Fruit fly (Drosophila melanogaster) whole organism, prepupa: ENCODE measurements around the gene CG13360.

Experiments used
- CG10631 ChIP-seq: fragments of 200-800 bp; sonication (Bioruptor generic); optimal IDR thresholded peaks from 2 replicates; lab custom pipeline; 2016; ENCODE audit warnings: missing biosample characterization, missing genetic modification characterization
- CG11294 ChIP-seq: fragments of 200-800 bp; sonication (Bioruptor generic); IDR thresholded peaks from 2 replicates; pipeline ENCODE4 v1.3.6; 2022; ENCODE audit warnings: missing biosample characterization, missing genetic modification characterization
- CG11762 ChIP-seq: fragments of 200-800 bp; sonication (Bioruptor generic); optimal IDR thresholded peaks from 3 replicates; lab custom pipeline; 2016; ENCODE audit warnings: missing biosample characterization, missing genetic modification characterization; ENCODE audit not compliant: insufficient read depth
- CG11902 ChIP-seq: fragments of 200-800 bp; sonication (Bioruptor generic); optimal IDR thresholded peaks from 3 replicates; lab custom pipeline; 2016; ENCODE audit warnings: missing biosample characterization, missing genetic modification characterization
- CG1621 ChIP-seq: fragments of 200-800 bp; sonication (Bioruptor generic); optimal IDR thresholded peaks from 3 replicates; lab custom pipeline; 2018; ENCODE audit warnings: missing biosample characterization, mild to moderate bottlenecking, missing genetic modification characterization
- CG3032 ChIP-seq: fragments of 200-800 bp; optimal IDR thresholded peaks from 2 replicates; lab custom pipeline; 2019; ENCODE audit warnings: missing biosample characterization, mild to moderate bottlenecking, missing genetic modification characterization, moderate library complexity
- CG31627 ChIP-seq: fragments of 200-800 bp; sonication (Bioruptor generic); optimal IDR thresholded peaks from 3 replicates; lab custom pipeline; 2016; ENCODE audit warnings: missing biosample characterization, missing genetic modification characterization
- CG34406 ChIP-seq: fragments of 200-800 bp; sonication (Bioruptor generic); optimal IDR thresholded peaks from 3 replicates; lab custom pipeline; 2016; ENCODE audit warnings: missing biosample characterization, missing genetic modification characterization
- CG4318 ChIP-seq: fragments of 200-800 bp; sonication (Bioruptor generic); optimal IDR thresholded peaks from 3 replicates; lab custom pipeline; 2017; ENCODE audit warnings: missing biosample characterization, mild to moderate bottlenecking, missing genetic modification characterization
- CG6163 ChIP-seq: fragments of 200-800 bp; sonication (Bioruptor generic); IDR thresholded peaks from 3 replicates; pipeline ENCODE4 v1.3.6; 2022; ENCODE audit warnings: missing biosample characterization, missing genetic modification characterization
- CG6276 ChIP-seq: fragments of 200-800 bp; sonication (Bioruptor generic); optimal IDR thresholded peaks from 2 replicates; lab custom pipeline; 2017; ENCODE audit warnings: missing biosample characterization, mild to moderate bottlenecking, missing genetic modification characterization
- CG6792 ChIP-seq: fragments of 200-800 bp; sonication (Bioruptor generic); optimal IDR thresholded peaks from 3 replicates; lab custom pipeline; 2016; ENCODE audit warnings: missing biosample characterization, missing genetic modification characterization
- CG6808 ChIP-seq: fragments of 200-800 bp; sonication (Bioruptor generic); optimal IDR thresholded peaks from 3 replicates; lab custom pipeline; 2017; ENCODE audit warnings: missing biosample characterization, missing genetic modification characterization, mild to moderate bottlenecking, moderate library complexity, missing genetic modification reagents
- CG6854 ChIP-seq: fragments of 200-800 bp; sonication (Bioruptor generic); optimal IDR thresholded peaks from 2 replicates; lab custom pipeline; 2017; ENCODE audit warnings: missing biosample characterization, mild to moderate bottlenecking, missing genetic modification characterization
- CG7368 ChIP-seq: fragments of 200-800 bp; sonication (Bioruptor generic); optimal IDR thresholded peaks from 3 replicates; lab custom pipeline; 2016; ENCODE audit warnings: missing biosample characterization, missing genetic modification characterization
- CG8319 ChIP-seq: fragments of 200-800 bp; sonication (Bioruptor generic); optimal IDR thresholded peaks from 3 replicates; lab custom pipeline; 2016; ENCODE audit warnings: missing biosample characterization, missing genetic modification characterization
- CG8632 ChIP-seq: fragments of 200-800 bp; sonication (Bioruptor generic); optimal IDR thresholded peaks from 3 replicates; lab custom pipeline; 2016; ENCODE audit warnings: missing biosample characterization, missing genetic modification characterization
- CG9139 ChIP-seq: fragments of 200-800 bp; sonication (Bioruptor generic); optimal IDR thresholded peaks from 3 replicates; lab custom pipeline; 2017; ENCODE audit warnings: missing biosample characterization, mild to moderate bottlenecking, missing genetic modification characterization
- Eip75B ChIP-seq: fragments of 200-800 bp; sonication (Bioruptor generic); optimal IDR thresholded peaks from 3 replicates; lab custom pipeline; 2016; ENCODE audit warnings: missing biosample characterization, missing genetic modification characterization
- Eip78C ChIP-seq: fragments of 200-800 bp; sonication (Bioruptor generic); peaks from one replicate; lab custom pipeline; 2016; ENCODE audit warnings: missing biosample characterization, missing genetic modification characterization
- Eip93F ChIP-seq: fragments of 200-800 bp; sonication (Bioruptor generic); optimal IDR thresholded peaks from 2 replicates; lab custom pipeline; 2016; ENCODE audit warnings: missing biosample characterization, mild to moderate bottlenecking, missing genetic modification characterization
- Ets21C ChIP-seq: fragments of 200-800 bp; sonication (Bioruptor generic); optimal IDR thresholded peaks from 3 replicates; lab custom pipeline; 2016; ENCODE audit warnings: missing biosample characterization, missing genetic modification characterization
- Ets96B ChIP-seq: fragments of 200-800 bp; optimal IDR thresholded peaks from 2 replicates; lab custom pipeline; 2019; ENCODE audit warnings: missing biosample characterization, mild to moderate bottlenecking, missing genetic modification characterization, moderate library complexity
- Hr39 ChIP-seq: fragments of 200-800 bp; sonication (Bioruptor generic); optimal IDR thresholded peaks from 2 replicates; lab custom pipeline; 2016; ENCODE audit warnings: missing biosample characterization, missing genetic modification characterization
- Hr4 ChIP-seq: fragments of 200-800 bp; sonication (Bioruptor generic); optimal IDR thresholded peaks from 3 replicates; lab custom pipeline; 2016; ENCODE audit warnings: missing biosample characterization, missing genetic modification characterization
- Lpt ChIP-seq: fragments of 200-800 bp; sonication (Bioruptor generic); optimal IDR thresholded peaks from 3 replicates; lab custom pipeline; 2016; ENCODE audit warnings: missing biosample characterization, missing genetic modification characterization
- Met ChIP-seq: fragments of 200-800 bp; sonication (Bioruptor generic); optimal IDR thresholded peaks from 3 replicates; lab custom pipeline; 2016; ENCODE audit warnings: missing biosample characterization, missing genetic modification characterization
- OdsH ChIP-seq: fragments of 200-800 bp; sonication (Bioruptor generic); optimal IDR thresholded peaks from 3 replicates; lab custom pipeline; 2016; ENCODE audit warnings: missing biosample characterization, missing genetic modification characterization
- Sox14 ChIP-seq: fragments of 200-800 bp; sonication (Bioruptor generic); optimal IDR thresholded peaks from 3 replicates; lab custom pipeline; 2016; ENCODE audit warnings: missing biosample characterization, missing genetic modification characterization
- achi ChIP-seq: fragments of 200-800 bp; sonication (Bioruptor generic); optimal IDR thresholded peaks from 3 replicates; lab custom pipeline; 2016; ENCODE audit warnings: missing biosample characterization, missing genetic modification characterization
- cyc ChIP-seq: fragments of 200-800 bp; sonication (Bioruptor generic); optimal IDR thresholded peaks from 3 replicates; lab custom pipeline; 2016; ENCODE audit warnings: missing biosample characterization, missing genetic modification characterization
- dac ChIP-seq: fragments of 200-800 bp; sonication (Bioruptor generic); optimal IDR thresholded peaks from 2 replicates; lab custom pipeline; 2017; ENCODE audit warnings: missing biosample characterization, mild to moderate bottlenecking, missing genetic modification characterization
- dsx ChIP-seq: fragments of 200-800 bp; optimal IDR thresholded peaks from 3 replicates; lab custom pipeline; 2019; ENCODE audit warnings: missing biosample characterization, mild to moderate bottlenecking, missing genetic modification characterization, moderate library complexity; ENCODE audit not compliant: poor library complexity, severe bottlenecking
- eg ChIP-seq: fragments of 200-800 bp; sonication (Bioruptor generic); IDR thresholded peaks from 3 replicates; pipeline ENCODE4 v1.3.6; 2022; ENCODE audit warnings: missing biosample characterization, missing genetic modification characterization
- esn ChIP-seq: fragments of 200-800 bp; sonication (Bioruptor generic); optimal IDR thresholded peaks from 2 replicates; lab custom pipeline; 2016; ENCODE audit warnings: missing biosample characterization, mild to moderate bottlenecking, missing genetic modification characterization, moderate library complexity
- fd59A ChIP-seq: fragments of 200-800 bp; sonication (Bioruptor generic); optimal IDR thresholded peaks from 2 replicates; lab custom pipeline; 2017; ENCODE audit warnings: missing biosample characterization, mild to moderate bottlenecking, missing genetic modification characterization, missing genetic modification reagents
- fd85E ChIP-seq: fragments of 200-800 bp; sonication (Bioruptor generic); optimal IDR thresholded peaks from 3 replicates; lab custom pipeline; 2016; ENCODE audit warnings: missing biosample characterization, missing genetic modification characterization
- fkh ChIP-seq: fragments of 200-800 bp; sonication (Bioruptor generic); optimal IDR thresholded peaks from 3 replicates; lab custom pipeline; 2017; ENCODE audit warnings: missing biosample characterization, mild to moderate bottlenecking, missing genetic modification characterization, moderate library complexity
- lz ChIP-seq: fragments of 200-800 bp; sonication (Bioruptor generic); optimal IDR thresholded peaks from 3 replicates; lab custom pipeline; 2016; ENCODE audit warnings: missing biosample characterization, missing genetic modification characterization
- net ChIP-seq: fragments of 200-800 bp; sonication (Bioruptor generic); optimal IDR thresholded peaks from 3 replicates; lab custom pipeline; 2016; ENCODE audit warnings: missing biosample characterization, missing genetic modification characterization
- pdm3 ChIP-seq: fragments of 200-800 bp; sonication (Bioruptor generic); optimal IDR thresholded peaks from 3 replicates; lab custom pipeline; 2016; ENCODE audit warnings: missing biosample characterization, missing genetic modification characterization
- salr ChIP-seq, 2 experiments: fragments of 200-800 bp; sonication (Bioruptor generic); optimal IDR thresholded peaks; 3 replicates each; lab custom pipeline; 2016 to 2018; ENCODE audit warnings: missing biosample characterization in 2 of 2, missing genetic modification characterization in 2 of 2, mild to moderate bottlenecking in 1 of 2
- spab ChIP-seq: fragments of 200-800 bp; sonication (Bioruptor generic); optimal IDR thresholded peaks from 2 replicates; lab custom pipeline; 2017; ENCODE audit warnings: missing biosample characterization, mild to moderate bottlenecking, missing genetic modification characterization, missing genetic modification reagents
- svp ChIP-seq: fragments of 200-800 bp; sonication (Bioruptor generic); peaks from one replicate; lab custom pipeline; 2016; ENCODE audit warnings: missing biosample characterization, missing genetic modification characterization
- vri ChIP-seq: fragments of 200-800 bp; sonication (Bioruptor generic); optimal IDR thresholded peaks from 3 replicates; lab custom pipeline; 2016; ENCODE audit warnings: missing biosample characterization, mild to moderate bottlenecking, missing genetic modification characterization

The CG13360 gene

DNA sequence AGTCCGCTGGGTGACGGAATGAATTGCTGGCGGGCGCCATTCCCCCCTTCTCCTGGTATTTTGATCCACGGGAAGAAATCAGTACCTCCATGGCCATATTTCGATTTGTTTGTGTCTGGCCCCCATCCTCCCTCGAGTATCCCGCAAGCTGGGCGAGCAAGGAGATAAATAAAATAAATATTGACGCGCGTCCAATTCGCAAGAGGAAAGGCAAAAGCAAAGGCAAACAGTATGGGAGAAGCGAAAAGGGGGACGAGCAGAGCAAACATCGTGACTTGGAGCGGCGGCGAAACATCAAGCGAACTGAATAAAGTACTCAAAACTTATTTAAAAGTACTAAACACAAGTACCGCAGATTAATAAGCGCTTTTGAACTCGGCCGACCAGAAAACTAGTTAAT lies 22.0 kb downstream of the CG13360 start (continued):
- TF ChIP-seq pdm3 (GFP tag; lab: Kevin White, UChicago): peak; percentile 28
- peak; percentile 16 for TF ChIP-seq spab
- TF ChIP-seq OdsH (GFP tag; lab: Kevin White, UChicago): peak; percentile 36
- peak; percentile 77 for TF ChIP-seq CG6854 (GFP tag; lab: Kevin White, UChicago)
- TF ChIP-seq CG34406 (GFP tag; lab: Kevin White, UChicago): peak; percentile 53
- peak; percentile 19 for TF ChIP-seq cyc (GFP tag; lab: Kevin White, UChicago)
- TF ChIP-seq CG6276 (GFP tag; lab: Kevin White, UChicago): no peak
- TF ChIP-seq Sox14: peak; percentile 26
- peak; percentile 25 for TF ChIP-seq CG3032 (tag; lab: Kevin White, UChicago)
- no peak for TF ChIP-seq CG11902 (GFP tag; lab: Kevin White, UChicago)
- TF ChIP-seq dsx (GFP tag; lab: Kevin White, UChicago): peak; percentile 14
- TF ChIP-seq CG11762 (GFP tag; lab: Kevin White, UChicago): no peak
- TF ChIP-seq CG6792: peak; percentile 63
- TF ChIP-seq CG1621 (tag; lab: Kevin White, UChicago): peak; percentile 47

DNA sequence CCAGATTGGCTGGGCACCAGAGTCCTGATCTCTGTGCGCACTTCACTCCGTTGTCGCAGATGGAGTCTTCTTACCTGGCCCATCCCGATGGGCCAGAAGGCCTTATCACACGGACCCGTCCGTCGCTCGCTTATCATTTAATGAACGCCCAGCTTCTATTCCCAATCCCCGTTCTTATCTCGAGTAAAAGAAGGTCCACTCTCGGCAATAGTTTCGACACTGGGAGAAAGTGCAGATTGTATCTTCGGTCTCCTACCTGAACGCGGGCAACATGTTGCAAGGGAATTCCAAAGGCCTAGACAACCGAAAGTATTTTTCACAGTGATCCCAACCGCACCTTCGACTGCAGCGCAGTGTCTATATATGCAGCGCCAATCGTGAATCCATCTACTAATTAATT lies 23.8 kb downstream of the CG13360 start:
- TF ChIP-seq Hr39 (GFP tag; lab: Kevin White, UChicago) (no peak), CG6792 (no peak), Eip78C (GFP tag; lab: Kevin White, UChicago) (peak; percentile 4), fd59A (peak; percentile 12), dsx (GFP tag; lab: Kevin White, UChicago) (peak; percentile 7), svp (GFP tag; lab: Kevin White, UChicago) (peak; percentile 41), net (GFP tag; lab: Kevin White, UChicago) (peak; percentile 5), CG6808 (GFP tag; lab: Kevin White, UChicago) (peak; percentile 6), CG7368 (GFP tag; lab: Kevin White, UChicago) (no peak)

DNA sequence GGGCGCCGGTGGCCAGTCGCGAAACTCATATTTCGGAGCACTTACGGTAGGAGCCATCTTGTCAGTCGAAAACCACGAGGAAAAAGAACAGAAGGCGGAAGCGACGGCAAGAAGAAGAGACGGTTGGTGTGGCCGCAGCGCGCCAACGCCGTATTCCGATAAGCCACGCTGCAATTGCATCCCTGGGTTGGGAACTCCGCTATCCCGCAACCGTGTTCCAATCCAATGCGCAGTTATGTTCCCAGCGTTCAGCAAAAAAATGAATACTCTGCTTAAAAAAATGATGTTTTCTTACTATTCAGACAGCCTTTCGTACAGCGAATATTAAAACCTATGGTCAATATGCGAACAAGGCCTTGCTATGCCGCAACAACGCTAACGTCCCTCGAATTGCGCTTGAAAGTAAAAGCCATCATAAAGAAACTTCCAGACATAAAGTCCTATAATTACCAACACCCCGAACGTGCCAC lies 24.8 kb downstream of the CG13360 start, which contains the start of gene RpL22:
Gene RpL22 (minus strand): TSS at position 92 of the 470 bp plus-strand sequence.
- TF ChIP-seq dsx (GFP tag; lab: Kevin White, UChicago): peak; percentile 3
- peak; percentile 72 for TF ChIP-seq CG34406 (GFP tag; lab: Kevin White, UChicago)
- peak; percentile 81 for TF ChIP-seq CG7368 (GFP tag; lab: Kevin White, UChicago)
- peak; percentile 43 for TF ChIP-seq CG8632 (GFP tag; lab: Kevin White, UChicago)
- peak; percentile 70 for TF ChIP-seq CG31627 (GFP tag; lab: Kevin White, UChicago)
- peak; percentile 67 for TF ChIP-seq Hr39 (GFP tag; lab: Kevin White, UChicago)
- TF ChIP-seq CG4318: no peak
- peak; percentile 52 for TF ChIP-seq CG10631 (GFP tag; lab: Kevin White, UChicago)
- TF ChIP-seq lz (GFP tag; lab: Kevin White, UChicago): peak; percentile 82
- peak; percentile 28 for TF ChIP-seq Ets96B
- peak; percentile 3 for TF ChIP-seq Hr4 (GFP tag; lab: Kevin White, UChicago)
- peak; percentile 82 for TF ChIP-seq eg (GFP tag; lab: Robert Waterston, UW)
- TF ChIP-seq Met: peak; percentile 80
- peak; percentile 42 for TF ChIP-seq CG8319 (GFP tag; lab: Kevin White, UChicago)
- TF ChIP-seq dac (GFP tag; lab: Kevin White, UChicago): peak; percentile 55
- TF ChIP-seq fkh (GFP tag; lab: Kevin White, UChicago): peak; percentile 66
- peak; percentile 22 for TF ChIP-seq spab
- TF ChIP-seq CG9139 (GFP tag; lab: Kevin White, UChicago): peak; percentile 77
- TF ChIP-seq Eip78C (GFP tag; lab: Kevin White, UChicago): peak; percentile 91
- peak; percentile 55 for TF ChIP-seq CG3032 (tag; lab: Kevin White, UChicago)
- peak; percentile 51 for TF ChIP-seq CG11762 (GFP tag; lab: Kevin White, UChicago)
- peak; percentile 18 for TF ChIP-seq fd59A
- peak; percentile 26 for TF ChIP-seq CG6276 (GFP tag; lab: Kevin White, UChicago)
- peak; percentile 71 for TF ChIP-seq vri (GFP tag; lab: Kevin White, UChicago)
- peak; percentile 66 for TF ChIP-seq OdsH (GFP tag; lab: Kevin White, UChicago)
- peak; percentile 42 for TF ChIP-seq Ets21C (GFP tag; lab: Kevin White, UChicago)
- TF ChIP-seq esn (GFP tag; lab: Kevin White, UChicago): peak; percentile 84
- TF ChIP-seq CG6854 (GFP tag; lab: Kevin White, UChicago): peak; percentile 91
- TF ChIP-seq Lpt (GFP tag; lab: Kevin White, UChicago): peak; percentile 32
- no peak for TF ChIP-seq CG11294
- TF ChIP-seq salr (GFP tag; optimal IDR thresholded peaks at IDR 0.05; lab: Kevin White, UChicago): peak; percentile 8 to 73
- peak; percentile 87 for TF ChIP-seq Sox14
- TF ChIP-seq Eip93F (GFP tag; lab: Kevin White, UChicago): no peak
- peak; percentile 50 for TF ChIP-seq fd85E (GFP tag; lab: Kevin White, UChicago)
- TF ChIP-seq Eip75B (GFP tag; lab: Kevin White, UChicago): peak; percentile 68
- TF ChIP-seq CG6163 (GFP tag; lab: Robert Waterston, UW): peak; percentile 89
- TF ChIP-seq achi: peak; percentile 60
